Worm (Caenorhabditis elegans) whole organism, young adult: Measurements from ENCODE around the gene F09F7.6.

Experiments
- B0035.1 ChIP-seq: sonication (generic microtip); optimal IDR thresholded peaks from 2 replicates; lab custom pipeline; 2016; ENCODE audit warnings: missing genetic modification characterization, mild to moderate bottlenecking, missing compliant biosample characterization, missing genotype, missing genetic modification reagents
- C17E4.6 ChIP-seq: fragments of 200-800 bp; sonication (Bioruptor generic); IDR thresholded peaks from 2 replicates; pipeline ENCODE4 v1.3.6; 2022; ENCODE audit warnings: missing genetic modification reagents, missing genetic modification characterization, missing compliant biosample characterization
- F39B2.1 ChIP-seq: fragments of 200-800 bp; sonication (Bioruptor generic); IDR thresholded peaks from 2 replicates; pipeline ENCODE4 v1.3.6; 2022; ENCODE audit warnings: missing genetic modification reagents, missing genetic modification characterization, missing compliant biosample characterization
- F55B11.4 ChIP-seq: sonication (generic microtip); optimal IDR thresholded peaks from 2 replicates; lab custom pipeline; 2016; ENCODE audit warnings: missing compliant biosample characterization, missing genetic modification characterization, borderline replicate concordance; ENCODE audit not compliant: insufficient read depth
- F57A8.1 ChIP-seq: fragments of 200-800 bp; sonication (Bioruptor generic); optimal IDR thresholded peaks from 2 replicates; lab custom pipeline; 2018; ENCODE audit warnings: mild to moderate bottlenecking, missing genetic modification characterization, moderate library complexity, missing compliant biosample characterization
- K11D2.4 ChIP-seq: fragments of 200-800 bp; sonication (Bioruptor generic); IDR thresholded peaks from 2 replicates; pipeline ENCODE4 v1.3.6; 2022; ENCODE audit warnings: missing genetic modification reagents, missing genetic modification characterization, missing compliant biosample characterization
- T07F8.4 ChIP-seq: sonication (generic microtip); optimal IDR thresholded peaks from 2 replicates; lab custom pipeline; 2016; ENCODE audit warnings: mild to moderate bottlenecking, missing genetic modification characterization, moderate library complexity, missing compliant biosample characterization
- Y53F4B.3 ChIP-seq: fragments of 200-800 bp; sonication (Bioruptor generic); IDR thresholded peaks from 2 replicates; pipeline ENCODE4 v1.3.6; 2022; ENCODE audit warnings: missing genetic modification reagents, missing genetic modification characterization, missing compliant biosample characterization
- Y56A3A.18 ChIP-seq: fragments of 200-800 bp; sonication (Bioruptor generic); IDR thresholded peaks from 2 replicates; pipeline ENCODE4 v1.3.6; 2022; ENCODE audit warnings: missing genetic modification reagents, missing genetic modification characterization, missing compliant biosample characterization
- Y67H2A.10 ChIP-seq: fragments of 200-800 bp; sonication (Bioruptor generic); conservative IDR thresholded peaks from 2 replicates; pipeline ENCODE4 v1.3.6; 2022; ENCODE audit warnings: missing genetic modification reagents, missing genetic modification characterization, missing compliant biosample characterization
- Y79H2A.3 ChIP-seq: fragments of 200-800 bp; sonication (Bioruptor generic); conservative IDR thresholded peaks from 2 replicates; pipeline ENCODE4 v1.3.6; 2022; ENCODE audit warnings: missing genetic modification reagents, missing genetic modification characterization, missing compliant biosample characterization
- aptf-2 ChIP-seq: fragments of 200-800 bp; sonication (Bioruptor generic); conservative IDR thresholded peaks from 2 replicates; pipeline ENCODE4 v1.3.6; 2022; ENCODE audit warnings: missing genetic modification reagents, missing genetic modification characterization, missing compliant biosample characterization
- aptf-3 ChIP-seq: fragments of 200-800 bp; sonication (Bioruptor generic); IDR thresholded peaks from 2 replicates; pipeline ENCODE4 v1.3.6; 2022; ENCODE audit warnings: missing genetic modification characterization, missing compliant biosample characterization
- athp-1 ChIP-seq: sonication (generic microtip); optimal IDR thresholded peaks from 2 replicates; lab custom pipeline; 2017; ENCODE audit warnings: mild to moderate bottlenecking, missing genetic modification characterization, missing compliant biosample characterization
- attf-3 ChIP-seq: fragments of 200-800 bp; sonication (Bioruptor generic); conservative IDR thresholded peaks from 2 replicates; pipeline ENCODE4 v1.3.6; 2022; ENCODE audit warnings: missing genetic modification reagents, missing genetic modification characterization, missing compliant biosample characterization
- bed-1 ChIP-seq: fragments of 200-800 bp; sonication (Bioruptor generic); IDR thresholded peaks from 2 replicates; pipeline ENCODE4 v1.3.6; 2022; ENCODE audit warnings: missing genetic modification reagents, missing genetic modification characterization, missing compliant biosample characterization
- bed-2 ChIP-seq: fragments of 200-800 bp; sonication (Bioruptor generic); IDR thresholded peaks from 2 replicates; pipeline ENCODE4 v1.3.6; 2022; ENCODE audit warnings: missing genetic modification reagents, missing genetic modification characterization, missing compliant biosample characterization
- ceh-100 ChIP-seq: fragments of 200-800 bp; sonication (Bioruptor generic); IDR thresholded peaks from 2 replicates; pipeline ENCODE4 v1.3.6; 2022; ENCODE audit warnings: missing genetic modification reagents, missing genetic modification characterization, missing compliant biosample characterization
- ceh-27 ChIP-seq: fragments of 200-800 bp; sonication (Bioruptor generic); optimal IDR thresholded peaks from 2 replicates; lab custom pipeline; 2018; ENCODE audit warnings: mild to moderate bottlenecking, missing genetic modification characterization, moderate library complexity, missing compliant biosample characterization
- ceh-40 ChIP-seq: fragments of 200-800 bp; sonication (Bioruptor generic); IDR thresholded peaks from 2 replicates; pipeline ENCODE4 v1.3.6; 2022; ENCODE audit warnings: missing genetic modification characterization, missing compliant biosample characterization
- ceh-91 ChIP-seq: fragments of 200-800 bp; sonication (Bioruptor generic); IDR thresholded peaks from 2 replicates; pipeline ENCODE4 v1.3.6; 2022; ENCODE audit warnings: missing genetic modification reagents, missing genetic modification characterization, missing compliant biosample characterization
- die-1 ChIP-seq: sonication (generic microtip); optimal IDR thresholded peaks from 2 replicates; lab custom pipeline; 2016; ENCODE audit warnings: missing genotype, mild to moderate bottlenecking, missing genetic modification characterization, missing compliant biosample characterization
- dpff-1 ChIP-seq: sonication (generic microtip); optimal IDR thresholded peaks from 2 replicates; lab custom pipeline; 2017; ENCODE audit warnings: mild to moderate bottlenecking, missing genetic modification characterization, missing compliant biosample characterization
- dpl-1 ChIP-seq: fragments of 150-350 bp; optimal IDR thresholded peaks from 2 replicates; lab custom pipeline; 2014; ENCODE audit warnings: missing biosample characterization, missing genetic modification reagents, missing genetic modification characterization
- efl-1 ChIP-seq: fragments of 150-350 bp; optimal IDR thresholded peaks from 2 replicates; lab custom pipeline; 2014; ENCODE audit warnings: missing biosample characterization, missing genetic modification reagents, missing genetic modification characterization
- egrh-3 ChIP-seq: fragments of 200-800 bp; sonication (Bioruptor generic); IDR thresholded peaks from 2 replicates; pipeline ENCODE4 v1.3.6; 2022; ENCODE audit warnings: missing genetic modification reagents, missing genetic modification characterization, missing compliant biosample characterization
- hlh-26 ChIP-seq: fragments of 200-800 bp; sonication (Bioruptor generic); conservative IDR thresholded peaks from 2 replicates; pipeline ENCODE4 v1.3.6; 2022; ENCODE audit warnings: missing genetic modification reagents, missing genetic modification characterization, missing compliant biosample characterization
- hmg-1.2 ChIP-seq: fragments of 200-800 bp; sonication (Bioruptor generic); IDR thresholded peaks from 2 replicates; pipeline ENCODE4 v1.3.6; 2022; ENCODE audit warnings: missing genetic modification reagents, missing genetic modification characterization, missing compliant biosample characterization
- lag-1 ChIP-seq: fragments of 200-800 bp; sonication (Bioruptor generic); IDR thresholded peaks from 2 replicates; pipeline ENCODE4 v1.3.6; 2022; ENCODE audit warnings: missing genetic modification reagents, missing genetic modification characterization, missing compliant biosample characterization
- let-526 ChIP-seq: fragments of 200-800 bp; sonication (Bioruptor generic); IDR thresholded peaks from 2 replicates; pipeline ENCODE4 v1.3.6; 2022; ENCODE audit warnings: missing genetic modification reagents, missing genetic modification characterization, missing compliant biosample characterization
- lin-26 ChIP-seq: fragments of 200-800 bp; sonication (Bioruptor generic); IDR thresholded peaks from 2 replicates; pipeline ENCODE4 v1.3.6; 2022; ENCODE audit warnings: missing genetic modification reagents, missing genetic modification characterization, missing compliant biosample characterization
- lir-1 ChIP-seq: fragments of 200-800 bp; sonication (Bioruptor generic); conservative IDR thresholded peaks from 2 replicates; pipeline ENCODE4 v1.3.6; 2022; ENCODE audit warnings: missing genetic modification reagents, missing genetic modification characterization, missing compliant biosample characterization
- madf-10 ChIP-seq: sonication (generic microtip); optimal IDR thresholded peaks from 2 replicates; lab custom pipeline; 2016; ENCODE audit warnings: mild to moderate bottlenecking, missing genetic modification characterization, missing compliant biosample characterization
- madf-3 ChIP-seq: fragments of 200-800 bp; sonication (Bioruptor generic); IDR thresholded peaks from 2 replicates; pipeline ENCODE4 v1.3.6; 2022; ENCODE audit warnings: missing genetic modification reagents, missing genetic modification characterization, missing compliant biosample characterization
- madf-8 ChIP-seq: fragments of 200-800 bp; sonication (Bioruptor generic); conservative IDR thresholded peaks from 2 replicates; pipeline ENCODE4 v1.3.6; 2022; ENCODE audit warnings: missing genetic modification reagents, missing genetic modification characterization, missing compliant biosample characterization
- mes-4 ChIP-seq: sonication (generic microtip); optimal IDR thresholded peaks from 2 replicates; lab custom pipeline; 2016; ENCODE audit warnings: missing genotype, missing genetic modification characterization, missing compliant biosample characterization
- nfya-1 ChIP-seq: sonication (generic microtip); optimal IDR thresholded peaks from 2 replicates; lab custom pipeline; 2017; ENCODE audit warnings: antibody characterized with exemption, missing compliant biosample characterization, missing genetic modification characterization, borderline replicate concordance; ENCODE audit not compliant: insufficient read depth
- nhr-80 ChIP-seq: sonication (generic microtip); optimal IDR thresholded peaks from 2 replicates; lab custom pipeline; 2016; ENCODE audit warnings: missing genetic modification characterization, missing compliant biosample characterization
- rec-8 ChIP-seq, 2 experiments: sonication (generic microtip); optimal IDR thresholded peaks; 2 replicates each; lab custom pipeline; 2016; ENCODE audit warnings: mild to moderate bottlenecking in 2 of 2, missing genetic modification characterization in 2 of 2, missing genetic modification reagents in 2 of 2, missing genotype in 2 of 2, missing biosample characterization in 1 of 2, missing compliant biosample characterization in 1 of 2, moderate library complexity in 1 of 2
- rpc-1 ChIP-seq, 2 experiments: fragments of 150-350 bp in 1 of 2; sonication (generic microtip) in 1 of 2; optimal IDR thresholded peaks; 2 replicates each; lab custom pipeline; 2014 to 2018; ENCODE audit warnings: missing biosample characterization in 1 of 2, missing genetic modification characterization in 1 of 2, missing genetic modification reagents in 1 of 2, missing genotype in 1 of 2
- snpc-1.1 ChIP-seq: sonication (generic microtip); optimal IDR thresholded peaks from 2 replicates; lab custom pipeline; 2017; ENCODE audit warnings: missing genetic modification characterization, mild to moderate bottlenecking, missing compliant biosample characterization, antibody characterized with exemption, moderate library complexity, missing genotype, missing genetic modification reagents; ENCODE audit not compliant: insufficient read depth
- snpc-3.4 ChIP-seq: sonication (generic microtip); optimal IDR thresholded peaks from 2 replicates; lab custom pipeline; 2017; ENCODE audit warnings: missing genetic modification characterization, mild to moderate bottlenecking, missing compliant biosample characterization, antibody characterized with exemption, moderate library complexity, missing genotype, missing genetic modification reagents
- tbx-9 ChIP-seq: sonication (generic microtip); optimal IDR thresholded peaks from 2 replicates; lab custom pipeline; 2016; ENCODE audit warnings: borderline replicate concordance, missing genetic modification characterization, inconsistent platforms, missing compliant biosample characterization
- tlf-1 ChIP-seq: fragments of 200-800 bp; sonication (Bioruptor generic); optimal IDR thresholded peaks from 2 replicates; lab custom pipeline; 2018; ENCODE audit warnings: mild to moderate bottlenecking, missing genetic modification characterization, missing compliant biosample characterization
- unc-130 ChIP-seq: sonication (generic microtip); optimal IDR thresholded peaks from 2 replicates; lab custom pipeline; 2016; ENCODE audit warnings: missing genetic modification reagents, missing genetic modification characterization, missing compliant biosample characterization
- unc-62 ChIP-seq: fragments of 150-350 bp; optimal IDR thresholded peaks from 2 replicates; lab custom pipeline; 2014; ENCODE audit warnings: missing biosample characterization, missing genetic modification reagents, missing genetic modification characterization
- ztf-28 ChIP-seq: fragments of 200-800 bp; sonication (Bioruptor generic); IDR thresholded peaks from 2 replicates; pipeline ENCODE4 v1.3.6; 2022; ENCODE audit warnings: missing genetic modification reagents, missing genetic modification characterization, missing compliant biosample characterization
- ztf-6 ChIP-seq: fragments of 200-800 bp; sonication (Bioruptor generic); IDR thresholded peaks from 2 replicates; pipeline ENCODE4 v1.3.6; 2022; ENCODE audit warnings: missing genetic modification reagents, missing genetic modification characterization, missing compliant biosample characterization

Gene F09F7.6

DNA sequence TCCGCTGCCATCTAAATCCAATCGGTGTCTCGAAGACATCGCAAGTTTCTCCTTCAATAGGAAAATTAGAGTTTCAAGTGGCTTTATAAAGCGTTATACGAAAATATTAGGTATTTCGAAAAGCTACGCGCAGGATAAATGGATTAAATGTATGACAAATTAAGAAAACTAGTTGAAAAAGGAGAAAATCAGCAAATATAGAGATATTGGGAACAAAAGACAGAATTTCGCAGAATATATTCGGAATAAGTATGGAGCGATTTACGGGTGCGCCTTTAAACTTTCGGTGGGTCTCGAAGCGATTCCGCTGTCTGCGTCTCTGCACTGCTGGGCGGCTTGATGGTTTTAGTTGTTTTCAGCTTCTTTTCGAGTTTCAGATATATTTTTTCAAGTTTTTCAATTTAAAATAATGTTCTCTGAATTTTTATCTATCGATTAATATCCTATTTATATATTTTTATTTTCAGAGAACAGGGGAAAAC, 39.8 kb upstream of the F09F7.6 start, which contains the start of the genes ddx-15 and ucr-1 (continued):
- TF ChIP-seq bed-2 (GFP tag; lab: Robert Waterston, UW): no peak
- no peak for TF ChIP-seq nfya-1 (tag; lab: Kevin White, UChicago)
- peak; percentile 31; the same call in 1 of the 2 replicates for TF ChIP-seq madf-8 (GFP tag; lab: Robert Waterston, UW)
- TF ChIP-seq lin-26 (GFP tag; lab: Robert Waterston, UW): no peak
- no peak for TF ChIP-seq Y53F4B.3
- no peak for TF ChIP-seq aptf-3 (GFP tag; lab: Robert Waterston, UW)
- peak; percentile 56 for TF ChIP-seq snpc-3.4 (tag; lab: Kevin White, UChicago)
- TF ChIP-seq hlh-26: no peak
- TF ChIP-seq T07F8.4: no peak
- no peak for TF ChIP-seq F57A8.1 (GFP tag; lab: Kevin White, UChicago)
- TF ChIP-seq ceh-91 (GFP tag; lab: Robert Waterston, UW): peak; percentile 64
- no peak for TF ChIP-seq dpff-1 (tag; lab: Kevin White, UChicago)
- TF ChIP-seq hmg-1.2: peak; percentile 86
- no peak for TF ChIP-seq unc-62 (GFP tag; lab: Kevin White, UChicago)
- no peak for TF ChIP-seq madf-3 (GFP tag; lab: Robert Waterston, UW)
- TF ChIP-seq Y67H2A.10 (GFP tag; lab: Robert Waterston, UW): no peak
- no peak for TF ChIP-seq ceh-40 (GFP tag; lab: Robert Waterston, UW)
- TF ChIP-seq Y79H2A.3 (GFP tag; lab: Robert Waterston, UW): no peak
- no peak for TF ChIP-seq ztf-28 (GFP tag; lab: Robert Waterston, UW)
- TF ChIP-seq bed-1 (GFP tag; lab: Robert Waterston, UW): no peak
- TF ChIP-seq Y56A3A.18: no peak
- no peak for TF ChIP-seq C17E4.6 (GFP tag; lab: Robert Waterston, UW)
- no peak for TF ChIP-seq rec-8 (tag; optimal IDR thresholded peaks at IDR 0.05; lab: Kevin White, UChicago)
- no peak for TF ChIP-seq tbx-9 (tag; lab: Kevin White, UChicago)
- peak; percentile 20 for TF ChIP-seq nhr-80 (tag; lab: Kevin White, UChicago)
- no peak for TF ChIP-seq mes-4 (tag; lab: Kevin White, UChicago)
- TF ChIP-seq K11D2.4: no peak
- TF ChIP-seq egrh-3 (GFP tag; lab: Robert Waterston, UW): no peak
- TF ChIP-seq snpc-1.1 (tag; lab: Kevin White, UChicago): peak; percentile 8
- TF ChIP-seq unc-130 (GFP tag; lab: Kevin White, UChicago): no peak
- no peak for TF ChIP-seq B0035.1 (tag; lab: Kevin White, UChicago)
- TF ChIP-seq F39B2.1 (GFP tag; lab: Robert Waterston, UW): no peak
- TF ChIP-seq attf-3: peak; percentile 51; the same call in 1 of the 2 replicates
- no peak for TF ChIP-seq ztf-6
- TF ChIP-seq ceh-100 (GFP tag; lab: Robert Waterston, UW): no peak
- no peak for TF ChIP-seq athp-1 (tag; lab: Kevin White, UChicago)
- no peak for TF ChIP-seq ceh-27 (GFP tag; lab: Kevin White, UChicago)
- no peak for TF ChIP-seq tlf-1
- TF ChIP-seq efl-1 (GFP tag; lab: Kevin White, UChicago): peak; percentile 40
- TF ChIP-seq F55B11.4 (tag; lab: Kevin White, UChicago): no peak
- TF ChIP-seq let-526: no peak
- no peak for TF ChIP-seq die-1 (tag; lab: Kevin White, UChicago)
- no peak for TF ChIP-seq aptf-2 (GFP tag; lab: Robert Waterston, UW)
- no peak for TF ChIP-seq madf-10 (tag; lab: Kevin White, UChicago)
- peak; percentile 53 for TF ChIP-seq dpl-1 (GFP tag; lab: Kevin White, UChicago)
- no peak for TF ChIP-seq lag-1 (GFP tag; lab: Robert Waterston, UW)
- no peak for TF ChIP-seq rpc-1 (optimal IDR thresholded peaks at IDR 0.05; lab: Kevin White, UChicago)
- TF ChIP-seq rpc-1 (tag; optimal IDR thresholded peaks at IDR 0.05; lab: Kevin White, UChicago): no peak
- no peak for TF ChIP-seq lir-1 (GFP tag; lab: Robert Waterston, UW)
